Worm (Caenorhabditis elegans) whole organism, L2 larva: ENCODE measurements around the gene srh-36.

ENCODE experiments used
- fos-1 ChIP-seq: fragments of 150-350 bp; optimal IDR thresholded peaks from 2 replicates; lab custom pipeline; 2014; ENCODE audit warnings: missing biosample characterization, missing genetic modification characterization
- nhr-10 ChIP-seq: sonication (generic microtip); optimal IDR thresholded peaks from 2 replicates; lab custom pipeline; 2017; ENCODE audit warnings: missing biosample characterization, missing genetic modification characterization
- nhr-6 ChIP-seq: fragments of 150-350 bp; optimal IDR thresholded peaks from 2 replicates; lab custom pipeline; 2014; ENCODE audit warnings: missing biosample characterization, missing genetic modification characterization
- unc-55 ChIP-seq: fragments of 150-350 bp; sonication (generic microtip); optimal IDR thresholded peaks from 3 replicates; lab custom pipeline; 2014; ENCODE audit warnings: missing biosample characterization, missing genetic modification reagents, missing genetic modification characterization
- unc-62 ChIP-seq: fragments of 150-350 bp; optimal IDR thresholded peaks from 2 replicates; lab custom pipeline; 2014; ENCODE audit warnings: missing biosample characterization, missing genetic modification reagents, missing genetic modification characterization
- zag-1 ChIP-seq: fragments of 150-350 bp; optimal IDR thresholded peaks from 2 replicates; lab custom pipeline; 2014; ENCODE audit warnings: missing biosample characterization, missing genetic modification characterization

ce11 chrV:2855473-2855872, 34.0 kb upstream of the srh-36 start, which contains the start of gene srj-57:
- TF ChIP-seq unc-62 = no peak
- TF ChIP-seq unc-55 = no peak
- no peak for TF ChIP-seq nhr-10 (tag; lab: Kevin White, UChicago)
- no peak for TF ChIP-seq nhr-6 (tag; lab: Kevin White, UChicago)
- no peak for TF ChIP-seq zag-1 (tag; lab: Kevin White, UChicago)
- no peak for TF ChIP-seq fos-1
